Fruit fly (Drosophila melanogaster) whole organism, embryonic: ENCODE results near the gene CG42263.

Experiments
- Bdp1 ChIP-seq: fragments of 200-800 bp; sonication (Bioruptor generic); optimal IDR thresholded peaks from 3 replicates; lab custom pipeline; 2016; ENCODE audit warnings: missing biosample characterization, missing genetic modification characterization
- CG10543 ChIP-seq: fragments of 200-800 bp; sonication (Bioruptor generic); optimal IDR thresholded peaks from 3 replicates; lab custom pipeline; 2017; ENCODE audit warnings: missing biosample characterization, mild to moderate bottlenecking, missing genetic modification characterization, moderate library complexity
- CG10654 ChIP-seq: fragments of 200-800 bp; sonication (Bioruptor generic); optimal IDR thresholded peaks from 2 replicates; lab custom pipeline; 2016; ENCODE audit warnings: missing biosample characterization, missing genetic modification characterization
- CG12236 ChIP-seq: fragments of 200-800 bp; sonication (Bioruptor generic); optimal IDR thresholded peaks from 2 replicates; lab custom pipeline; 2016; ENCODE audit warnings: missing biosample characterization, missing genetic modification characterization
- CG12769 ChIP-seq: fragments of 200-800 bp; sonication (Bioruptor generic); optimal IDR thresholded peaks from 2 replicates; lab custom pipeline; 2019; ENCODE audit warnings: missing biosample characterization, mild to moderate bottlenecking, missing genetic modification characterization, moderate library complexity
- CG13624 ChIP-seq: fragments of 200-800 bp; sonication (Bioruptor generic); optimal IDR thresholded peaks from 2 replicates; lab custom pipeline; 2016; ENCODE audit warnings: missing biosample characterization, missing genetic modification characterization
- CG14441 ChIP-seq: fragments of 200-800 bp; sonication (Bioruptor generic); IDR thresholded peaks from 2 replicates; pipeline ENCODE4 v1.3.6; 2022; ENCODE audit warnings: missing biosample characterization, missing genetic modification characterization
- CG1603 ChIP-seq: fragments of 200-800 bp; sonication (Bioruptor generic); optimal IDR thresholded peaks from 2 replicates; lab custom pipeline; 2019; ENCODE audit warnings: missing biosample characterization, mild to moderate bottlenecking, missing genetic modification characterization, moderate library complexity
- CG18764 ChIP-seq: fragments of 200-800 bp; sonication (Bioruptor generic); optimal IDR thresholded peaks from 3 replicates; lab custom pipeline; 2016; ENCODE audit warnings: missing biosample characterization, missing genetic modification characterization
- CG2875 ChIP-seq: fragments of 200-800 bp; sonication (Bioruptor generic); optimal IDR thresholded peaks from 2 replicates; lab custom pipeline; 2017; ENCODE audit warnings: missing biosample characterization, mild to moderate bottlenecking, missing genetic modification characterization, missing genetic modification reagents
- CG33557 ChIP-seq: fragments of 200-800 bp; sonication (Bioruptor generic); optimal IDR thresholded peaks from 2 replicates; lab custom pipeline; 2019; ENCODE audit warnings: missing biosample characterization, mild to moderate bottlenecking, missing genetic modification characterization, moderate library complexity
- CG4360 ChIP-seq: fragments of 200-800 bp; sonication (Bioruptor generic); IDR thresholded peaks from 2 replicates; pipeline ENCODE4 v1.3.6; 2022; ENCODE audit warnings: missing biosample characterization, missing genetic modification characterization
- CG4404 ChIP-seq: fragments of 200-800 bp; sonication (Bioruptor generic); IDR thresholded peaks from 2 replicates; pipeline ENCODE4 v1.3.6; 2022; ENCODE audit warnings: missing biosample characterization, missing genetic modification characterization
- CG4854 ChIP-seq: fragments of 200-800 bp; sonication (Bioruptor generic); optimal IDR thresholded peaks from 2 replicates; lab custom pipeline; 2016; ENCODE audit warnings: missing biosample characterization, missing genetic modification characterization, inconsistent platforms
- CG5953 ChIP-seq: fragments of 200-800 bp; sonication (Bioruptor generic); IDR thresholded peaks from 2 replicates; pipeline ENCODE4 v1.3.6; 2022; ENCODE audit warnings: missing biosample characterization, missing genetic modification characterization
- CG6683 ChIP-seq: fragments of 200-800 bp; sonication (Bioruptor generic); optimal IDR thresholded peaks from 2 replicates; lab custom pipeline; 2017; ENCODE audit warnings: missing biosample characterization, mild to moderate bottlenecking, missing genetic modification characterization, missing genetic modification reagents
- CG6791 ChIP-seq: fragments of 200-800 bp; sonication (Bioruptor generic); IDR thresholded peaks from 3 replicates; pipeline ENCODE4 v1.3.6; 2022; ENCODE audit warnings: missing biosample characterization, missing genetic modification characterization; ENCODE audit not compliant: partially characterized antibody
- CG7745 ChIP-seq: fragments of 200-800 bp; sonication (Bioruptor generic); optimal IDR thresholded peaks from 2 replicates; lab custom pipeline; 2018; ENCODE audit warnings: missing biosample characterization, mild to moderate bottlenecking, missing genetic modification characterization, moderate library complexity
- CG8924 ChIP-seq: fragments of 200-800 bp; optimal IDR thresholded peaks from 3 replicates; lab custom pipeline; 2019; ENCODE audit warnings: missing biosample characterization, mild to moderate bottlenecking, missing genetic modification characterization, moderate library complexity
- CG9797 ChIP-seq: fragments of 200-800 bp; sonication (Bioruptor generic); optimal IDR thresholded peaks from 3 replicates; lab custom pipeline; 2018; ENCODE audit warnings: missing biosample characterization, mild to moderate bottlenecking, missing genetic modification characterization
- CG9876 ChIP-seq: fragments of 200-800 bp; sonication (Bioruptor generic); optimal IDR thresholded peaks from 2 replicates; lab custom pipeline; 2016; ENCODE audit warnings: missing biosample characterization, missing genetic modification characterization
- CkIIα-i1 ChIP-seq: fragments of 200-800 bp; sonication (Bioruptor generic); IDR thresholded peaks from 2 replicates; pipeline ENCODE4 v1.3.6; 2022; ENCODE audit warnings: missing biosample characterization, missing genetic modification characterization
- D ChIP-seq, 2 experiments: fragments of 200-800 bp in 1 of 2; fragments of >200 bp in 1 of 2; sonication (Bioruptor generic) in 1 of 2; optimal IDR thresholded peaks; 2 replicates in 1 of 2; 3 replicates in 1 of 2; lab custom pipeline; 2017; ENCODE audit warnings: mild to moderate bottlenecking in 1 of 2, missing biosample characterization in 1 of 2, missing genetic modification characterization in 1 of 2, missing genetic modification reagents in 1 of 2
- D19A ChIP-seq: fragments of 200-800 bp; optimal IDR thresholded peaks from 3 replicates; lab custom pipeline; 2019; ENCODE audit warnings: missing biosample characterization, mild to moderate bottlenecking, missing genetic modification characterization, moderate library complexity
- Dll ChIP-seq: fragments of 200-800 bp; sonication (Bioruptor generic); IDR thresholded peaks from 4 replicates; pipeline ENCODE4 v1.3.6; 2022; ENCODE audit warnings: missing biosample characterization, missing genetic modification characterization; ENCODE audit not compliant: partially characterized antibody
- Doc2 ChIP-seq: fragments of 200-800 bp; sonication (Bioruptor generic); IDR thresholded peaks from 2 replicates; pipeline ENCODE4 v1.3.6; 2022; ENCODE audit warnings: missing biosample characterization, missing genetic modification characterization
- GATAe ChIP-seq: fragments of 200-800 bp; sonication (Bioruptor generic); conservative IDR thresholded peaks from 2 replicates; pipeline ENCODE4 v1.3.6; 2022; ENCODE audit warnings: missing biosample characterization, missing genetic modification characterization
- Hr78 ChIP-seq, 2 experiments: fragments of 200-800 bp in 1 of 2; fragments of >200 bp in 1 of 2; sonication (Bioruptor generic) in 1 of 2; optimal IDR thresholded peaks; 2 replicates each; lab custom pipeline; 2017 to 2019; ENCODE audit warnings: missing biosample characterization in 2 of 2, missing genetic modification characterization in 2 of 2, mild to moderate bottlenecking in 1 of 2, moderate library complexity in 1 of 2
- Mad ChIP-seq: fragments of 200-800 bp; sonication (Bioruptor generic); optimal IDR thresholded peaks from 2 replicates; lab custom pipeline; 2016; ENCODE audit warnings: missing biosample characterization, missing genetic modification characterization
- aop ChIP-seq: fragments of 200-800 bp; sonication (Bioruptor generic); IDR thresholded peaks from 2 replicates; pipeline ENCODE4 v1.3.6; 2022; ENCODE audit warnings: missing biosample characterization, missing genetic modification characterization
- bab2 ChIP-seq: fragments of 200-800 bp; sonication (Bioruptor generic); optimal IDR thresholded peaks from 2 replicates; lab custom pipeline; 2016; ENCODE audit warnings: missing biosample characterization, missing genetic modification characterization
- croc ChIP-seq: fragments of 200-800 bp; sonication (Bioruptor generic); conservative IDR thresholded peaks from 3 replicates; pipeline ENCODE4 v1.3.6; 2022; ENCODE audit warnings: missing biosample characterization, missing genetic modification characterization
- crp ChIP-seq, 2 experiments: fragments of 200-800 bp; sonication (Bioruptor generic); optimal IDR thresholded peaks; 2 replicates in 1 of 2; 3 replicates in 1 of 2; lab custom pipeline; 2017; ENCODE audit warnings: missing biosample characterization in 2 of 2, missing genetic modification characterization in 2 of 2, mild to moderate bottlenecking in 1 of 2, moderate library complexity in 1 of 2
- dm ChIP-seq: fragments of 200-800 bp; sonication (Bioruptor generic); optimal IDR thresholded peaks from 3 replicates; lab custom pipeline; 2016; ENCODE audit warnings: missing biosample characterization, missing genetic modification characterization
- esg ChIP-seq: fragments of 200-800 bp; sonication (Bioruptor generic); conservative IDR thresholded peaks from 2 replicates; pipeline ENCODE4 v1.3.6; 2022; ENCODE audit warnings: missing biosample characterization, missing genetic modification characterization
- fru ChIP-seq: fragments of >200 bp; optimal IDR thresholded peaks from 2 replicates; lab custom pipeline; 2017
- ham ChIP-seq: fragments of 200-800 bp; sonication (Bioruptor generic); IDR thresholded peaks from 2 replicates; pipeline ENCODE4 v1.3.6; 2022; ENCODE audit warnings: missing biosample characterization, missing genetic modification characterization
- her ChIP-seq: fragments of 200-800 bp; sonication (Bioruptor generic); optimal IDR thresholded peaks from 2 replicates; lab custom pipeline; 2016; ENCODE audit warnings: missing biosample characterization, missing genetic modification characterization
- jumu ChIP-seq: fragments of 200-800 bp; sonication (Bioruptor generic); optimal IDR thresholded peaks from 3 replicates; lab custom pipeline; 2016; ENCODE audit warnings: missing biosample characterization, missing genetic modification characterization
- kay ChIP-seq: fragments of 200-800 bp; sonication (Bioruptor generic); optimal IDR thresholded peaks from 2 replicates; lab custom pipeline; 2016; ENCODE audit warnings: missing biosample characterization, missing genetic modification characterization
- mam ChIP-seq: fragments of 200-800 bp; sonication (Bioruptor generic); optimal IDR thresholded peaks from 3 replicates; lab custom pipeline; 2016; ENCODE audit warnings: missing biosample characterization, missing genetic modification characterization
- mld ChIP-seq: fragments of 200-800 bp; sonication (Bioruptor generic); IDR thresholded peaks from 3 replicates; pipeline ENCODE4 v1.3.6; 2022; ENCODE audit warnings: missing biosample characterization, missing genetic modification characterization; ENCODE audit not compliant: partially characterized antibody
- p53 ChIP-seq: fragments of 200-800 bp; sonication (Bioruptor generic); optimal IDR thresholded peaks from 2 replicates; lab custom pipeline; 2016; ENCODE audit warnings: missing biosample characterization, missing genetic modification characterization
- pb ChIP-seq: fragments of 200-800 bp; sonication (Bioruptor generic); optimal IDR thresholded peaks from 3 replicates; lab custom pipeline; 2016; ENCODE audit warnings: missing biosample characterization, missing genetic modification characterization
- pho ChIP-seq: fragments of 200-800 bp; sonication (Bioruptor generic); optimal IDR thresholded peaks from 2 replicates; lab custom pipeline; 2016; ENCODE audit warnings: missing biosample characterization, missing genetic modification characterization
- psq ChIP-seq: fragments of 200-800 bp; sonication (Bioruptor generic); optimal IDR thresholded peaks from 2 replicates; lab custom pipeline; 2017; ENCODE audit warnings: missing biosample characterization, missing genetic modification characterization
- sens ChIP-seq: fragments of 200-800 bp; sonication (Bioruptor generic); peaks from one replicate; lab custom pipeline; 2016; ENCODE audit warnings: missing biosample characterization, missing genetic modification characterization
- slou ChIP-seq: fragments of 200-800 bp; sonication (Bioruptor generic); optimal IDR thresholded peaks from 3 replicates; lab custom pipeline; 2016; ENCODE audit warnings: missing biosample characterization, missing genetic modification characterization
- trem ChIP-seq: fragments of 200-800 bp; optimal IDR thresholded peaks from 3 replicates; lab custom pipeline; 2019; ENCODE audit warnings: missing biosample characterization, mild to moderate bottlenecking, missing genetic modification characterization, moderate library complexity
- unc-4 ChIP-seq: fragments of 200-800 bp; sonication (Bioruptor generic); IDR thresholded peaks from 2 replicates; pipeline ENCODE4 v1.3.6; 2022; ENCODE audit warnings: missing biosample characterization, missing genetic modification characterization; ENCODE audit not compliant: partially characterized antibody
- wor ChIP-seq: fragments of 200-800 bp; sonication (Bioruptor generic); IDR thresholded peaks from 2 replicates; pipeline ENCODE4 v1.3.6; 2022; ENCODE audit warnings: missing biosample characterization, missing genetic modification characterization
- zen2 ChIP-seq: fragments of 200-800 bp; sonication (Bioruptor generic); IDR thresholded peaks from 3 replicates; pipeline ENCODE4 v1.3.6; 2022; ENCODE audit warnings: missing biosample characterization, missing genetic modification characterization; ENCODE audit not compliant: partially characterized antibody

CG42263 gene

DNA sequence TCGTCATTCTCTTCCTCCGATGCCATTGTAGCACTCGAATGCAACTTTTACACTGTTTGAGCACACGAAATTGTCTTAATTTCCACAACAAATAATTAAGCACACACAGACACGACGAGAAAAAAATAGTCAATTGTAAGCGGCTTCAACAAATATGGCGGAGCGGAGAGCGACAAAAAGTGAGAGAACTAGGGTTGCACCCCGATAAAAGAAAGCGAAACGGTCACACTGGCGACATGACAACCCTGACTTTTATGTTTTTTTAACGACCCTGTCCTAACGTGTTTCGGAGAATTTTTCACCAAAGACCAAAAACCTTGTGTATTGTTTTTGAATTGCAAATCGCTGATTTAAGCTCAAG lies 45.6 kb downstream of the CG42263 start, which contains the start of the genes Mi-2 and Prp3 (continued):
- TF ChIP-seq CG2875 (no peak), CG7745 (peak; percentile 57), CG12769 (no peak), Bdp1 (no peak), aop (GFP tag; lab: Robert Waterston, UW) (no peak), unc-4 (no peak), CG13624 (GFP tag; lab: Kevin White, UChicago) (peak; percentile 3), psq (GFP tag; lab: Kevin White, UChicago) (no peak), her (GFP tag; lab: Kevin White, UChicago) (peak; percentile 47), Doc2 (no peak), wor (GFP tag; lab: Robert Waterston, UW) (no peak), pho (GFP tag; lab: Kevin White, UChicago) (no peak), CG18764 (GFP tag; lab: Kevin White, UChicago) (no peak), kay (GFP tag; lab: Kevin White, UChicago) (no peak), p53 (GFP tag; lab: Kevin White, UChicago) (no peak), CG5953 (no peak), CG14441 (GFP tag; lab: Robert Waterston, UW) (no peak), croc (GFP tag; lab: Robert Waterston, UW) (no peak), crp (GFP tag; optimal IDR thresholded peaks at IDR 0.05; lab: Kevin White, UChicago) (peak in 1 of 2 experiments; percentile 26), ham (no peak), CkIIα-i1 (GFP tag; lab: Robert Waterston, UW) (no peak), zen2 (GFP tag; lab: Robert Waterston, UW) (no peak), CG33557 (GFP tag; lab: Kevin White, UChicago) (peak; percentile 20), CG4360 (GFP tag; lab: Robert Waterston, UW) (no peak), dm (GFP tag; lab: Kevin White, UChicago) (peak; percentile 81), CG4404 (GFP tag; lab: Robert Waterston, UW) (no peak), CG9797 (GFP tag; lab: Kevin White, UChicago) (peak; percentile 86), mld (GFP tag; lab: Robert Waterston, UW) (no peak), sens (GFP tag; lab: Kevin White, UChicago) (peak; percentile 83), pb (GFP tag; lab: Kevin White, UChicago) (no peak), bab2 (GFP tag; lab: Kevin White, UChicago) (no peak), CG1603 (tag; lab: Kevin White, UChicago) (peak; percentile 51), mam (GFP tag; lab: Kevin White, UChicago) (peak; percentile 29), CG6791 (GFP tag; lab: Robert Waterston, UW) (peak; percentile 54; the same call in 2 of the 3 replicates), fru (lab: Kevin White, UChicago) (no peak), slou (GFP tag; lab: Kevin White, UChicago) (no peak), Hr78 (GFP tag; optimal IDR thresholded peaks at IDR 0.05; lab: Kevin White, UChicago) (no peak), D19A (tag; lab: Kevin White, UChicago) (peak; percentile 80), D (optimal IDR thresholded peaks at IDR 0.05; lab: Kevin White, UChicago) (no peak), D (GFP tag; optimal IDR thresholded peaks at IDR 0.05; lab: Kevin White, UChicago) (no peak), CG4854 (GFP tag; lab: Kevin White, UChicago) (no peak), Dll (GFP tag; lab: Robert Waterston, UW) (no peak), GATAe (no peak), CG10543 (GFP tag; lab: Kevin White, UChicago) (no peak), trem (tag; lab: Kevin White, UChicago) (peak; percentile 51), CG12236 (GFP tag; lab: Kevin White, UChicago) (no peak), esg (GFP tag; lab: Robert Waterston, UW) (no peak), CG8924 (peak; percentile 71), Mad (GFP tag; lab: Kevin White, UChicago) (peak; percentile 32), jumu (GFP tag; lab: Kevin White, UChicago) (peak; percentile 27), CG9876 (no peak), CG10654 (GFP tag; lab: Kevin White, UChicago) (no peak), CG6683 (GFP tag; lab: Kevin White, UChicago) (no peak)
